Worm (Caenorhabditis elegans) whole organism, mixed stage, embryonic: Measurements from ENCODE around the gene atrn-1.

ENCODE experiments used
- ces-1 ChIP-seq: fragments of 150-350 bp; optimal IDR thresholded peaks from 2 replicates; lab custom pipeline; 2014; ENCODE audit warnings: missing biosample characterization, missing genetic modification reagents, missing genetic modification characterization
- ham-2 ChIP-seq: fragments of 200-800 bp; sonication (Bioruptor generic); optimal IDR thresholded peaks from 2 replicates; lab custom pipeline; 2018; ENCODE audit warnings: mild to moderate bottlenecking, missing genetic modification characterization, missing compliant biosample characterization
- lin-13 ChIP-seq: fragments of 150-350 bp; optimal IDR thresholded peaks from 2 replicates; lab custom pipeline; 2014; ENCODE audit warnings: missing biosample characterization, missing genetic modification characterization
- mep-1 ChIP-seq: fragments of 150-350 bp; optimal IDR thresholded peaks from 2 replicates; lab custom pipeline; 2017; ENCODE audit warnings: missing biosample characterization, missing genetic modification reagents, missing genetic modification characterization, inconsistent platforms
- zip-8 ChIP-seq: fragments of 150-350 bp; optimal IDR thresholded peaks from 2 replicates; lab custom pipeline; 2014; ENCODE audit warnings: missing biosample characterization, missing genetic modification characterization

DNA sequence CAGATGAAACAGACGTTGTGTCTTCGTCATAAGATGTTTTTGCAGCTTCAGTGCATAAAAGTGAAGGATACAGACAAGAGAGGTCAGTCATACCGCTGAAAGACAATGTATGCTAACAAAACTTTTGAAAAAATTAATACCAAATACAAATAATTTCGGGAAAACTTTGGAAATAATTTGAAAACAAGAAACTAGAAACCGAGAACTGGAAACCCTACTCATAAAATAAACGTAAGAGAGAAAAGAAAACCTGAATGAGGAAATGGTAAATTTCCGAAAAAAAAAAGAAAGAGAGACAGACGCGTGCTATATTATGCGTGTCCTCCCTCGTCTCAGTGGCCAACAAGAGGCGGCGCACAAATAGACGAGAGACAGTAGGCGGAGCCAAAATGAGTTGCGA, 18.5 kb upstream of the atrn-1 start, which contains the start of gene sox-3:
- TF ChIP-seq ham-2 (GFP tag; lab: Kevin White, UChicago) (no peak), ces-1 (GFP tag; lab: Kevin White, UChicago) (peak; percentile 3), mep-1 (tag; lab: Kevin White, UChicago) (no peak), zip-8 (tag; lab: Kevin White, UChicago) (no peak), lin-13 (no peak)
